Fruit fly (Drosophila melanogaster): Measurements from ENCODE around the gene comm2.

DNA sequence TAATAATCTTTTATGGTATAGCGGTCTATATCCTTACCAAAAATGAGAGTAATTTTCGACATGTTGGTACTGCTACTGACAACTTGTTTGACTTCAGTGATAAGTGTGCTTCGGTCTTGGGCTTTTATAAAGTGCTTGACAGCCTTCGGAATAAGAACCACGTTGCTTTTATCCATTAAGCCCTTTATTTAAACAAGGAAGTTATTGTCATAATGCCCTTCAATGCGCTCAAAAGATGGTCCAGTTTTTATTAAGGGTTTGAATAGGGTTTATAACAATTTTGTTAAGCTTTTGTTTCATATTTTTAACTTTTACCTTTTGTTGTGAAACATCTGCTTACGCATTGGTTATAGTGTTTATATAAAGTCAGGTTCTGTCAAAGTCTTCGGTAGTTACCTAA, 47.5 kb downstream of the comm2 start, which contains the start of the genes Eig71Ec and Eig71Ed:
- TF ChIP-seq insv (optimal IDR thresholded peaks at IDR 0.05) (no peak), psq (optimal IDR thresholded peaks at IDR 0.05) (no peak), Sin3A (optimal IDR thresholded peaks at IDR 0.05) (no peak), ttk (optimal IDR thresholded peaks at IDR 0.05) (no peak), h (optimal IDR thresholded peaks at IDR 0.05) (no peak), Myc (optimal IDR thresholded peaks at IDR 0.05) (no peak)
